Fruit fly (Drosophila melanogaster) whole organism: ENCODE measurements around the gene Sld5.

Experiments used
- CG8478 ChIP-seq: fragments of >200 bp; optimal IDR thresholded peaks from 2 replicates; lab custom pipeline; 2018; ENCODE audit warnings: inconsistent platforms
- Dll ChIP-seq: fragments of >200 bp; optimal IDR thresholded peaks from 2 replicates; lab custom pipeline; 2017
- EcR ChIP-seq, 2 experiments: fragments of >200 bp; optimal IDR thresholded peaks; 2 replicates each; lab custom pipeline; 2017; ENCODE audit warnings: missing biosample characterization in 2 of 2, missing genetic modification characterization in 2 of 2, missing genetic modification reagents in 2 of 2
- pan ChIP-seq: fragments of >200 bp; optimal IDR thresholded peaks from 2 replicates; lab custom pipeline; 2017
- psq ChIP-seq: fragments of >200 bp; optimal IDR thresholded peaks from 2 replicates; lab custom pipeline; 2017
- usp ChIP-seq: fragments of >200 bp; optimal IDR thresholded peaks from 2 replicates; lab custom pipeline; 2017; ENCODE audit warnings: missing biosample characterization, missing genetic modification characterization, mixed read lengths

The Sld5 gene

DNA sequence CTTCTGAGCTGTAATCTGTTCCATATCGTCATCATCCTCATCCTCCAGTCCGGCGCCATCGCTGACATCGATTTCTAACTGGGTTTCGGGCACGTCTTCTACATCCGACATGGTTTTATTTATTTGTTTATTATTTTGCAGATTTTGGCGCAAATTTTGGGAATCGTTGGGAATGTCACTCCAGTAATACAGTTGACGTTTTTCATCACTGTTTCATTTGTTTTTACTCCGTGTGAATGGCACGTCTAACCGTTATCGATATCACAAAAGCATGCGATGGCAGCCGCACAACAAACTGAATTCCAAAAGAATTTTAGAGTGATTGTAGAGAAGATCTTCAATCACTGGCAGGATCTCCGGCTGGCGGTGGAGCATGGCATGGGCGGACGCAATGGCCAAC lies at the start of gene Sld5, which contains the start of gene CG14543:
Gene Sld5, minus strand, starts transcription at position 167 of the 400 bp plus-strand sequence.
Gene CG14543, plus strand, starts transcription at position 250 of the 400 bp plus-strand sequence.
- TF ChIP-seq psq (no peak), usp (GFP tag; lab: Kevin White, UChicago) (no peak), Dll (lab: Kevin White, UChicago) (no peak), EcR (GFP tag; optimal IDR thresholded peaks at IDR 0.05; lab: Kevin White, UChicago) (no peak), CG8478 (lab: Kevin White, UChicago) (no peak), pan (lab: Kevin White, UChicago) (no peak)

DNA sequence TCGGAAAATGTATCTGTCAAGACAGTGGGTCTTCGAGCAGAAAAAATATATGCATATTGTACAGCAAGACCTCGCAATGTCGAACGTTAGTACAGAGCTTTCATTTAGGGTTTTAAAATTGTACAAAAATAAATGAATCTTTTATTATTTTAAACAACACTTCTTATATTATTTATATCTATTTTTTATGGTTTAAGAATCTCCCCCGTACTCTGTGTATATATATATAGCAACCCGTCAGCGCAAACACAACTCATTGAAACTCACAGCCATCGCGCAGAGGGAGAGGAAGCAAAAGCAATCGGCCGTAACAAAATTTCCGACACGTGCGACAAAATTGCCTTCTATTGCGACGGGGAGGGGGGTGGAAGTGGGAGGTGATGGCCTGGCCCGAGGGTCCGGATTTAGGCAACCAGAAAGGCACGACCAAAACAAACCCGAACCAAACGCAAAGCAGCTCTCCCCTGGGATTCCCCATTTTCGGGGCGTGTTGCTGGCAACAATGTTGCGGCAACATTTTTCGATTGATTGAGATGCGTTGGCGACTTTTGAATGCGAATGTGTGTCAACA lies 49.7 kb upstream of the Sld5 start:
- no peak for TF ChIP-seq Dll (lab: Kevin White, UChicago)
- TF ChIP-seq usp (GFP tag; lab: Kevin White, UChicago): no peak
- no peak for TF ChIP-seq pan (lab: Kevin White, UChicago)
- no peak for TF ChIP-seq EcR (GFP tag; optimal IDR thresholded peaks at IDR 0.05; lab: Kevin White, UChicago)
- no peak for TF ChIP-seq CG8478 (lab: Kevin White, UChicago)

DNA sequence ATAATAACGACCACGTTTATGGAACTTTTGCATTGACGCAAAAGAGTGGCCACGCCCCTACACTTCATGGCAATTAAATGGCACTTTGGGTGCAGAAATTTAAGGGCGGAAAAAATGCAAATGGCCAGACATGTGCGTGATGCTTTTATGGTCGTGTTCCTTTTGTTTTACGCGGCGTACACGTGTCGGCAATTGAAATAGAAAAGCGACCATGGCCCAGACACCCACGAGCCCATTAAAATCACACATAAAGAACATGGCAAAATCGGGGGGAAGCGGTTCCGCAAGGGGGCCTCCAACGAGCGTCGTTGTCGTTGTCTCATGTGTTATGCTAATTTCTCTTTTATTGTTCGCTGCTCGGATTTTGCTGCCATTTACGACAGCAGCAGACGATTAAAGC lies 49.1 kb upstream of the Sld5 start:
- no peak for TF ChIP-seq CG8478 (lab: Kevin White, UChicago)
- TF ChIP-seq Dll (lab: Kevin White, UChicago): no peak
- no peak for TF ChIP-seq pan (lab: Kevin White, UChicago)
- no peak for TF ChIP-seq usp (GFP tag; lab: Kevin White, UChicago)
- no peak for TF ChIP-seq psq
- TF ChIP-seq EcR (GFP tag; optimal IDR thresholded peaks at IDR 0.05; lab: Kevin White, UChicago): no peak

DNA sequence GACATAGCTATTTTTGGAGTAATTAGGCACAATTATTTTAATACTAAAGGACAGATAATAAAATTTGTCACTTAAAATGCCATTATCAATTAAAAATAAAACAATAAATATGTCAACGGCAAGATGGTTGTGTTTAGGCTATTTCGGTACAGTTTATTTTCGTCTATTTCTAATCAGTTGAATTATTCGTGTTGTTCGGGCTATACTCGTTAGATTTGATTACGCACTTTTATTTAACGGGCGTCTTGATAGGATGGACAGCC lies 48.7 kb upstream of the Sld5 start:
- TF ChIP-seq Dll (lab: Kevin White, UChicago): no peak
- no peak for TF ChIP-seq pan (lab: Kevin White, UChicago)
- no peak for TF ChIP-seq CG8478 (lab: Kevin White, UChicago)
- no peak for TF ChIP-seq usp (GFP tag; lab: Kevin White, UChicago)
- TF ChIP-seq psq: no peak
- TF ChIP-seq EcR (GFP tag; optimal IDR thresholded peaks at IDR 0.05; lab: Kevin White, UChicago): no peak

DNA sequence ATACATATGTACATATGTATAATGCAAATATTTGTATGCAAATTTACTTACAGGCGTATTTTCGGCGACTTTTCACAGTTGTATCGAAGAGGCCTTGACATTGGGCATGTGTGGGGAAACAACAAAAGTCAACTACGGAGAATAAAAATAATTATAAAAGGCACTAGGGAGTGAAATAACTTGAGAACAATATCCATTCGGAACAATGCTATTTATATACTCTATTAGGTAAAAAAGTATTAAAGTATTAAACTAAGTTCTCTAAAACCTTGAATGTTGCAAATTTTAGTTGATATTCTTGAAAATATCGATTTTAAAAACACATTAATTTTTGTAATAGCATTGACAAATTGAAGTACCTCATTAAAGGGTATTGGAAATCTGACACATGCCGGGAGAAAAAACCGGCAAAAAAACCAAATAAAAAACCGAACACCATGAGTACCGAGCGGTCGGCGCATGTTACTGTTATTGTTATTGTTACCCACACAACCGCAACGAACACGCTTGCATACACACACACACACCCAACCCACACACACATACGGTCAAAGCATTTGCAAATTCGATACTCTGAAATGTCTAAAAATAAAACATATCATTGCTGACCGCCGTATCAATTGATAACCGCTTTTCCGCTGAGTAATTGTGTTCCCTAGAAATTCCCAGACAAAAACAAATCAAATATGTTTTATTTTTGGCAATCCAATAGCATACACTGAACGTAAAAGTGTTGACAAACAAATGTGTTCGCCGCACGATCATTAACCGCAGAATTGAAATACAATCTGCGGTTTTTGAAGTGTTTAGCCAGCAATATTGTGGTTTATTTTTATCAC lies 48.2 kb upstream of the Sld5 start:
- no peak for TF ChIP-seq usp (GFP tag; lab: Kevin White, UChicago)
- TF ChIP-seq pan (lab: Kevin White, UChicago): no peak
- no peak for TF ChIP-seq Dll (lab: Kevin White, UChicago)
- no peak for TF ChIP-seq CG8478 (lab: Kevin White, UChicago)
- TF ChIP-seq psq: no peak
- TF ChIP-seq EcR (GFP tag; optimal IDR thresholded peaks at IDR 0.05; lab: Kevin White, UChicago): no peak

DNA sequence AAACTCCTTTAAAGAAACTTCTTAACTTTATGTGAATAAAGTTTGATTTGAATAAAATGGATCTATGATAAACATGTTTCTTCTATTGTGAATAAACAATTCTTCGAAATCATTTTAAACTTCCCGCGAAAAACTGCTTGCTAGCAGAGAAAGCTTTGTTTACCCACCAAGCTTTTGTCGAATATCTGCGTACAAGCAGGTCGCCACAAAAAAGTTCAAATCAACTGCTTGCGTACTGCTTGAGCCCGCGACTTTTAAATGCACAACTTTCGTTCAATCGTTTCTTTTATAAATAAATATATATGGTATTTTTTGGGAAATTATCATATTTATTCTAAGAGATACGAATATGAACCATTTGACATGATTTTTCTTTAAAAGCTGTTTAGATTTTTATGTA lies 47.1 kb upstream of the Sld5 start:
- TF ChIP-seq psq: no peak
- peak; percentile 56 for TF ChIP-seq CG8478 (lab: Kevin White, UChicago)

DNA sequence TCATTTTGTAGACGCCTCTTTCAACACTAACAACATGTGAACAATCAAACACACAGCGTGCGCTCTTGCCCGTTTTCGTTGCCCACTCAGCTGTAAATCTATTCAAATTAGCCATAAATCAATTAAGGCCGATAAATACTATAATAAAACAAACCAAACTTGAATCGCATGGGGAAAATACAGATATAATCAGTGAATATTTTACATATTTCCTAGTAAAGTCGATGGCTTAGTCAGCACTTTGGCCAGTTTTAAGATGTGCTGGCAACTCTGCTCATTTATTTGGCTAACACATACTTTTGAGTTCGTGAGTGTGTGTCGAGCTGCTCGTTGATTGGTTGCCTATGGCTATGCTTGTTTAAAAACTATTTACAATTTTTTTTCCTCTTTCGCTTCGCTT lies 42.9 kb upstream of the Sld5 start:
- no peak for TF ChIP-seq usp (GFP tag; lab: Kevin White, UChicago)
- TF ChIP-seq psq: no peak
- no peak for TF ChIP-seq Dll (lab: Kevin White, UChicago)
- no peak for TF ChIP-seq pan (lab: Kevin White, UChicago)
- no peak for TF ChIP-seq CG8478 (lab: Kevin White, UChicago)
- no peak for TF ChIP-seq EcR (GFP tag; optimal IDR thresholded peaks at IDR 0.05; lab: Kevin White, UChicago)

DNA sequence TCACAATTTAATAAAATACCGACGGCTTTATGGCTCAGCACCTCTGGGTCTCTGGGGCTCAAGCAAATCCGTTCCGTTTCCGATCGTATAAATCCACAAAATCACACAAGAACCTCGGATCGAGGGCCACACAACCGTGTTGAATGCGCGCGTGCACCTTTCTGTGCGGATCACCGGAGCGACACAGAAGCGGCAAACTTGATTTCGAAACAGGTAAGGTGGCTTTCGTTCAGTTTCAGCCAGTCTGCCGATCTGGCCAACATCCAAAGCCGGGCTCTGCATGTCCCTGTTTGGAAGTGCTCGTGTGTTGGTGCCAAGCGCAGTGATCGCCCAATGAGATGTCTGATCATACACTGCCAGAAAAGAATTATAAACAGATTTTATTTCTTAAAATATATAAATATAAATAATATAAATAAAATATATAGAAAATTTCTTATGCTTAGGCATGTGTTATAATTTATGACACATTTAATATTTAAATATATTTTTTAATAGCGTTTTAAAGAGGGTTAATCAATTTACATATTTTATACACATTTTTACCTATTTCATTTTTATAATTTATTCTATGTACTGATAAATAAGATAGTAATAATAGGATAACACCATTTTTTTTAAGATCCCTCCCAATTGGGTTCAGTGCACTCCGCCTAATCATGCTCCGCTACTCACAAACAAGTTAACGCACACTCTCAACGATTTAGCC lies 42.3 kb upstream of the Sld5 start, which contains the start of gene dysf:
Gene dysf, minus strand, starts transcription at position 210 of the 709 bp plus-strand sequence.
- TF ChIP-seq EcR (GFP tag; optimal IDR thresholded peaks at IDR 0.05; lab: Kevin White, UChicago): no peak
- no peak for TF ChIP-seq pan (lab: Kevin White, UChicago)
- no peak for TF ChIP-seq Dll (lab: Kevin White, UChicago)
- TF ChIP-seq usp (GFP tag; lab: Kevin White, UChicago): no peak
- TF ChIP-seq psq: no peak
- TF ChIP-seq CG8478 (lab: Kevin White, UChicago): no peak

DNA sequence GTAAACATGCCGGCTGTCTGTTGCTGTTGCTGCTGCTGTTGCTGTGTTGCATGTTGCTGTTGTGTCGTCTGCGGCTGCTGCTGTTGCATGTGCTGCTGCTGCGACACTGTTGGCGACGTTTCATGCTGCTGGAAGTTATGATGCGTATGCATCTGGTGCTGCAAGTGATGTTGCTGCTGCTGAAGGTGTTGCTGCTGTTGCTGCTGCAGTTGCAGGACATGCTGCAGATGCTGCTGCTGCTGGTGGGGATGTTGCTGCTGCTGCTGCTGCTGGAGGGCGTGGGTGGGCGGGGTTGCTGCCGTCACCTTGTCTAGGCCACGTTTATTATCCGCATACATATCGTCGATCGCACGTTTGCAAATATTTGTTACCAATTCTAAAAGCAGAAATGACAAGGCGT lies 39.8 kb upstream of the Sld5 start:
- TF ChIP-seq usp (GFP tag; lab: Kevin White, UChicago) (no peak), pan (lab: Kevin White, UChicago) (no peak), psq (no peak), Dll (lab: Kevin White, UChicago) (no peak), EcR (GFP tag; optimal IDR thresholded peaks at IDR 0.05; lab: Kevin White, UChicago) (no peak), CG8478 (lab: Kevin White, UChicago) (no peak)

DNA sequence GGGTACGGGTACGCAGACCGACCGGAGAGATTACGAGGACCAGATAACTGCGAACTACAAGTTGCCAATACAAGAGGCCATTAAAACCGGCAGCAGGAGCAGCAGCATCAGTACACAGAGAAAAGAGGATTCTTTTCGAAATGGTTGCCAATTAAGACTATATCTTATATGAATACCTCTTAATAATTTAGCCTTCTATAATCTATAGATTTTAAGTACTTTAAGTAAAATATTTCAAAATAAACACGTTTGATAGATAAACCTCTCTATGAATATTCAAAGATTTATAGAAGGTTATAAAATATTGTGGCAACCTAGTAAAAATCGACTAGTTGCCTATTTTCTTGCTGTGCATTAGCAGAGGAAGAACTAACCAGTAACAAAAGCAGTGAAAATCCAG lies 39.2 kb upstream of the Sld5 start:
- no peak for TF ChIP-seq Dll (lab: Kevin White, UChicago)
- no peak for TF ChIP-seq psq
- TF ChIP-seq usp (GFP tag; lab: Kevin White, UChicago): no peak
- no peak for TF ChIP-seq CG8478 (lab: Kevin White, UChicago)
- no peak for TF ChIP-seq pan (lab: Kevin White, UChicago)
- no peak for TF ChIP-seq EcR (GFP tag; optimal IDR thresholded peaks at IDR 0.05; lab: Kevin White, UChicago)

DNA sequence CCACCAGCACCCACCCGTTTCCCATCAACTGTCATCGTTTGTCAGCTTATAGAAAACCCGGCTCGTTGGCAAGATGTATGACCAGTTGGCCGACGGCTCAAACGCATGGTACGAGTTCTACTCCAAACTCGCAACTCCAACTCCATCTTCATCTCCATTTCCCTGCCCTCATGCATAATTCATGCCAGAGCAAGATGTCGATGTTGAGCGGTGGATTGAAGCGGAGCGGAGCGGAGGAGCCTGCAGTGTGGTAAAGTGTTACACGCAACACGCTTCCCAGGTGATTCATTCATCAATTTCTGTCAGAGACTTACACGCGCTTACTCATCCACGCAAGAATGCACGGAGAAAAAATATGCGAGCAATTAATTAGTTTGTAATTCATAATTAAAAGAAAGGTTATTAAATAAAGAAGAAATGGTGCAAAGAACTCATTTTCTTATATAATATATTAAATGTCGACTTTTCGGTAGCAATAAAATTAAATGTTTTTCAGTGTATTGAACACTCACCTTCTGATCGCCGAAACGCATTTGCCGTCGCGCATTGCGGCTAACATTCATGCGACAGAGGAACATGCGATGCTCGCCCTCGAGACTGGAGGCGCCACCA lies 25.1 kb upstream of the Sld5 start:
- TF ChIP-seq EcR (GFP tag; optimal IDR thresholded peaks at IDR 0.05; lab: Kevin White, UChicago): no peak
- TF ChIP-seq Dll (lab: Kevin White, UChicago): no peak
- TF ChIP-seq CG8478 (lab: Kevin White, UChicago): no peak
- TF ChIP-seq usp (GFP tag; lab: Kevin White, UChicago): no peak
- TF ChIP-seq psq: no peak
- TF ChIP-seq pan (lab: Kevin White, UChicago): no peak
